Worm (Caenorhabditis elegans): ENCODE measurements around the gene nfyc-1.
A peak's percentile ranks its signal among the peaks of the same experiment; 100 is the strongest.

nfyc-1 gene

ce11 chrII:69354-69753 is 25.6 kb downstream of the nfyc-1 start, which contains the start of gene egl-26:
egl-26 (plus strand) TSS chrII:69654.
- TF ChIP-seq elt-1 (tag; optimal IDR thresholded peaks at IDR 0.05; ENCODE audit: borderline replicate concordance, insufficient read depth) = no peak
- no peak for TF ChIP-seq mep-1 (tag; optimal IDR thresholded peaks at IDR 0.05)
- TF ChIP-seq mls-2 (tag; optimal IDR thresholded peaks at IDR 0.05) = no peak
- no peak for TF ChIP-seq blmp-1 (tag; optimal IDR thresholded peaks at IDR 0.05)
- TF ChIP-seq lsy-2 (tag; optimal IDR thresholded peaks at IDR 0.05) = no peak

ce11 chrII:73329-73728 is 29.6 kb downstream of the nfyc-1 start:
- TF ChIP-seq ceh-39 (tag; optimal IDR thresholded peaks at IDR 0.05) = no peak
- TF ChIP-seq ces-1 (GFP tag; optimal IDR thresholded peaks at IDR 0.05) = peak; percentile 97
- no peak for TF ChIP-seq tbx-8 (GFP tag; optimal IDR thresholded peaks at IDR 0.05)
- no peak for TF ChIP-seq mep-1 (tag; optimal IDR thresholded peaks at IDR 0.05)
- TF ChIP-seq unc-120 (tag; optimal IDR thresholded peaks at IDR 0.05; ENCODE audit: poor library complexity, severe bottlenecking) = no peak
- no peak for TF ChIP-seq nhr-28 (tag; optimal IDR thresholded peaks at IDR 0.05)
- no peak for TF ChIP-seq mab-5 (tag; optimal IDR thresholded peaks at IDR 0.05)
- no peak for TF ChIP-seq ztf-11 (tag; optimal IDR thresholded peaks at IDR 0.05)
- no peak for TF ChIP-seq drap-1 (GFP tag; optimal IDR thresholded peaks at IDR 0.05)

DNA sequence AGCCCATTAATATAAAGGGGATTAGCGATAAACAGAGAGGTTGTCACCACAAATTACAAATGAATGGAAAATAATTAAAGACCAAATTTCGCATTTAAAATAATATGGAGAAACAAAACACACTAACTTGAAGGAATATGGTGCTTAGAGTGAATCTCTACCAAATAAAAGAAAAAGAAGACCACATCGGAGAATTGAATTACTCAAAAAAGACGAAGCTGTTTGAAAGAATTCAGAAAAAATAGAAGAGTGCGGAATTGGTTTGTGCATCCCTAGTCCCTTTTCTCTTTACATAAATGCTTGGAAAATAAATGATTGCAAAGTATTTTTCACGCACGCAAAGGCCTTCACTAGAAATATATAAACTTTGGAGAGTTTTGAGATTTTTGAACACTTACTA is 30.2 kb downstream of the nfyc-1 start:
- TF ChIP-seq snpc-4 (tag; optimal IDR thresholded peaks at IDR 0.05) (no peak), ces-1 (GFP tag; optimal IDR thresholded peaks at IDR 0.05) (peak; percentile 76)

ce11 chrII:75831-76230 is 32.1 kb downstream of the nfyc-1 start:
- TF ChIP-seq nhr-2 (tag; optimal IDR thresholded peaks at IDR 0.05) (no peak), unc-62 (GFP tag; optimal IDR thresholded peaks at IDR 0.05) (no peak), elt-3 (tag; optimal IDR thresholded peaks at IDR 0.05) (no peak), lin-32 (GFP tag; optimal IDR thresholded peaks at IDR 0.05) (no peak), ces-1 (GFP tag; optimal IDR thresholded peaks at IDR 0.05) (no peak), hlh-1 (tag; optimal IDR thresholded peaks at IDR 0.05) (no peak), nhr-28 (tag; optimal IDR thresholded peaks at IDR 0.05) (no peak), ceh-43 (GFP tag; optimal IDR thresholded peaks at IDR 0.05) (no peak), lsy-2 (tag; optimal IDR thresholded peaks at IDR 0.05) (no peak), unc-120 (tag; optimal IDR thresholded peaks at IDR 0.05; ENCODE audit: poor library complexity, severe bottlenecking) (no peak), bed-3 (GFP tag; optimal IDR thresholded peaks at IDR 0.05) (no peak), sem-2 (GFP tag; optimal IDR thresholded peaks at IDR 0.05) (no peak), ztf-11 (tag; optimal IDR thresholded peaks at IDR 0.05) (no peak), cnd-1 (tag; optimal IDR thresholded peaks at IDR 0.05) (no peak)

DNA sequence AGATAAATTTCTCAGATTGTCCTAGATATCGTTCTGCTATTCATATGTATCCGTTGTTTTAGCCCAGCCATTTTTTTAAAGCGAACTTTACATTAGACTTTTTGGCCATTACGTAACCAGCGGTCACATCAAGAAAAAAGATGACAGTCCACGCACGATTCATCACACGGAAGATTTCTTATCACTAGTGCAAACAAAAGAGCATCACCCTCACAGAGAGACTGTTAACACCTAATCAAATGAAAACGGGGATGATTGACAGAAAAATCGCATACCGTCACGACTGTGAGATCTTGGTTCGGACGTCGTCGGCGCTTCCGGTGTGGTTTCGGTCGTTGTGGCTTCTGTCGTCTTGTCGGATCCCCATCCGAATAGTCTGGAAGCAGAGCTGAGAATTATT is 33.0 kb downstream of the nfyc-1 start:
- TF ChIP-seq sptf-1 (tag; optimal IDR thresholded peaks at IDR 0.05) = no peak
- no peak for TF ChIP-seq ces-1 (GFP tag; optimal IDR thresholded peaks at IDR 0.05)
- no peak for TF ChIP-seq drap-1 (GFP tag; optimal IDR thresholded peaks at IDR 0.05)
- TF ChIP-seq ztf-11 (tag; optimal IDR thresholded peaks at IDR 0.05) = no peak
- no peak for TF ChIP-seq lin-13 (tag; optimal IDR thresholded peaks at IDR 0.05)
- no peak for TF ChIP-seq snpc-4 (tag; optimal IDR thresholded peaks at IDR 0.05)
- TF ChIP-seq cnd-1 (tag; optimal IDR thresholded peaks at IDR 0.05) = no peak
- no peak for TF ChIP-seq unc-62 (GFP tag; optimal IDR thresholded peaks at IDR 0.05)
- TF ChIP-seq nhr-2 (tag; optimal IDR thresholded peaks at IDR 0.05) = no peak
- no peak for TF ChIP-seq nhr-237 (tag; optimal IDR thresholded peaks at IDR 0.05)
- no peak for TF ChIP-seq M03D4.4 (tag; optimal IDR thresholded peaks at IDR 0.05)
- no peak for TF ChIP-seq bed-3 (GFP tag; optimal IDR thresholded peaks at IDR 0.05)

- no peak for TF ChIP-seq mls-2 (tag; optimal IDR thresholded peaks at IDR 0.05)
- TF ChIP-seq nhr-12 (tag; optimal IDR thresholded peaks at IDR 0.05) = no peak
- no peak for TF ChIP-seq flh-1 (GFP tag; optimal IDR thresholded peaks at IDR 0.05)
- TF ChIP-seq cnd-1 (tag; optimal IDR thresholded peaks at IDR 0.05) = no peak
- no peak for TF ChIP-seq M03D4.4 (tag; optimal IDR thresholded peaks at IDR 0.05)
- no peak for TF ChIP-seq ztf-11 (tag; optimal IDR thresholded peaks at IDR 0.05)
- TF ChIP-seq drap-1 (GFP tag; optimal IDR thresholded peaks at IDR 0.05) = no peak
- TF ChIP-seq ceh-43 (GFP tag; optimal IDR thresholded peaks at IDR 0.05) = no peak
- TF ChIP-seq sptf-1 (tag; optimal IDR thresholded peaks at IDR 0.05) = no peak
- no peak for TF ChIP-seq ham-2 (GFP tag; optimal IDR thresholded peaks at IDR 0.05)
- no peak for TF ChIP-seq nhr-2 (tag; optimal IDR thresholded peaks at IDR 0.05)
- no peak for TF ChIP-seq unc-39 (tag; optimal IDR thresholded peaks at IDR 0.05)
- no peak for TF ChIP-seq elt-1 (tag; optimal IDR thresholded peaks at IDR 0.05; ENCODE audit: borderline replicate concordance, insufficient read depth)
- no peak for TF ChIP-seq sem-2 (GFP tag; optimal IDR thresholded peaks at IDR 0.05)
Measured at ce11 chrII:79166-79565, 35.5 kb downstream of the nfyc-1 start, which contains the start of gene C23H3.9. C23H3.9 (minus strand) TSS chrII:79266.
